Worm (Caenorhabditis elegans) whole organism, L4 larva: ENCODE results near the gene sor-1.

Experiments used
- F37D6.2 ChIP-seq: sonication (generic microtip); optimal IDR thresholded peaks from 2 replicates; lab custom pipeline; 2016; ENCODE audit warnings: mild to moderate bottlenecking, missing genetic modification characterization, missing compliant biosample characterization
- T26A8.4 ChIP-seq: fragments of 200-800 bp; sonication (Bioruptor generic); IDR thresholded peaks from 2 replicates; pipeline ENCODE4 v1.3.6; 2022; ENCODE audit warnings: missing genetic modification characterization, missing compliant biosample characterization
- Y48G9A.11 ChIP-seq: fragments of 200-800 bp; sonication (Bioruptor generic); IDR thresholded peaks from 2 replicates; pipeline ENCODE4 v1.3.6; 2022; ENCODE audit warnings: missing genetic modification reagents, missing genetic modification characterization, missing compliant biosample characterization
- ZK337.2 ChIP-seq: fragments of 200-800 bp; sonication (Bioruptor generic); IDR thresholded peaks from 2 replicates; pipeline ENCODE4 v1.3.6; 2022; ENCODE audit warnings: missing genetic modification reagents, missing genetic modification characterization, missing compliant biosample characterization
- aha-1 ChIP-seq: fragments of 150-350 bp; peaks from one replicate; lab custom pipeline; 2014; ENCODE audit warnings: missing biosample characterization, missing genetic modification characterization
- ceh-20 ChIP-seq: fragments of 200-800 bp; sonication (Bioruptor generic); IDR thresholded peaks from 2 replicates; pipeline ENCODE4 v1.3.6; 2022; ENCODE audit warnings: missing genetic modification reagents, missing genetic modification characterization, missing compliant biosample characterization
- ceh-44 ChIP-seq: fragments of 200-800 bp; sonication (Bioruptor generic); IDR thresholded peaks from 2 replicates; pipeline ENCODE4 v1.3.6; 2022; ENCODE audit warnings: missing genetic modification reagents, missing genetic modification characterization, missing compliant biosample characterization
- ces-1 ChIP-seq: fragments of 150-350 bp; sonication (generic microtip); optimal IDR thresholded peaks from 4 replicates; lab custom pipeline; 2014; ENCODE audit warnings: missing biosample characterization, missing genetic modification reagents, missing genetic modification characterization
- cey-2 ChIP-seq: sonication (generic microtip); optimal IDR thresholded peaks from 3 replicates; lab custom pipeline; 2017; ENCODE audit warnings: missing genetic modification characterization, mild to moderate bottlenecking, missing compliant biosample characterization, antibody characterized with exemption, borderline replicate concordance; ENCODE audit not compliant: insufficient read depth
- daf-12 ChIP-seq: fragments of 150-350 bp; optimal IDR thresholded peaks from 2 replicates; lab custom pipeline; 2014; ENCODE audit warnings: missing biosample characterization, missing genetic modification reagents, missing genetic modification characterization
- daf-8 ChIP-seq: fragments of 200-800 bp; sonication (Bioruptor generic); IDR thresholded peaks from 2 replicates; pipeline ENCODE4 v1.3.6; 2022; ENCODE audit warnings: missing genetic modification characterization, missing compliant biosample characterization
- dmd-6 ChIP-seq: fragments of 200-800 bp; sonication (Bioruptor generic); IDR thresholded peaks from 2 replicates; pipeline ENCODE4 v1.3.6; 2022; ENCODE audit warnings: missing genetic modification reagents, missing genetic modification characterization, missing compliant biosample characterization
- dmd-9 ChIP-seq: fragments of 200-800 bp; sonication (Bioruptor generic); IDR thresholded peaks from 2 replicates; pipeline ENCODE4 v1.3.6; 2022; ENCODE audit warnings: missing genetic modification reagents, missing genetic modification characterization, missing compliant biosample characterization
- dpl-1 ChIP-seq: fragments of 150-350 bp; optimal IDR thresholded peaks from 2 replicates; lab custom pipeline; 2014; ENCODE audit warnings: missing biosample characterization, missing genetic modification reagents, missing genetic modification characterization
- dve-1 ChIP-seq: sonication (generic microtip); optimal IDR thresholded peaks from 2 replicates; lab custom pipeline; 2017; ENCODE audit warnings: antibody characterized with exemption, mild to moderate bottlenecking, missing genetic modification characterization, missing compliant biosample characterization; ENCODE audit not compliant: insufficient read depth
- fkh-10 ChIP-seq: fragments of 150-350 bp; optimal IDR thresholded peaks from 2 replicates; lab custom pipeline; 2014; ENCODE audit warnings: missing biosample characterization, missing genetic modification reagents, missing genetic modification characterization
- hif-1 ChIP-seq, 2 experiments: sonication (generic microtip); optimal IDR thresholded peaks; 2 replicates each; lab custom pipeline; 2016 to 2017; ENCODE audit warnings: missing compliant biosample characterization in 2 of 2, missing genetic modification characterization in 2 of 2, missing genetic modification reagents in 2 of 2, missing genotype in 2 of 2, mild to moderate bottlenecking in 1 of 2
- hlh-11 ChIP-seq: fragments of 200-800 bp; sonication (Bioruptor generic); optimal IDR thresholded peaks from 2 replicates; lab custom pipeline; 2018; ENCODE audit warnings: mild to moderate bottlenecking, missing genetic modification characterization, missing compliant biosample characterization
- hmg-1.1 ChIP-seq: fragments of 200-800 bp; sonication (Bioruptor generic); IDR thresholded peaks from 2 replicates; pipeline ENCODE4 v1.3.6; 2022; ENCODE audit warnings: missing genetic modification reagents, missing genetic modification characterization, missing compliant biosample characterization
- jun-1 ChIP-seq: fragments of 150-350 bp; optimal IDR thresholded peaks from 2 replicates; lab custom pipeline; 2014; ENCODE audit warnings: missing biosample characterization, missing genetic modification reagents, missing genetic modification characterization
- lim-7 ChIP-seq: fragments of 200-800 bp; sonication (Bioruptor generic); IDR thresholded peaks from 2 replicates; pipeline ENCODE4 v1.3.6; 2022; ENCODE audit warnings: missing genetic modification characterization, missing compliant biosample characterization
- lin-13 ChIP-seq: fragments of 150-350 bp; optimal IDR thresholded peaks from 2 replicates; lab custom pipeline; 2014; ENCODE audit warnings: missing biosample characterization, missing genetic modification reagents, missing genetic modification characterization
- lsy-2 ChIP-seq, 2 experiments: fragments of 150-350 bp in 1 of 2; sonication (generic microtip) in 1 of 2; optimal IDR thresholded peaks; 2 replicates each; lab custom pipeline; 2014 to 2017; ENCODE audit warnings: missing biosample characterization in 2 of 2, missing genetic modification characterization in 2 of 2
- mdt-29 ChIP-seq: fragments of 200-800 bp; sonication (Bioruptor generic); IDR thresholded peaks from 2 replicates; pipeline ENCODE4 v1.3.6; 2022; ENCODE audit warnings: missing genetic modification reagents, missing genetic modification characterization, missing compliant biosample characterization
- mep-1 ChIP-seq: fragments of 150-350 bp; sonication (generic microtip); optimal IDR thresholded peaks from 3 replicates; lab custom pipeline; 2014; ENCODE audit warnings: missing biosample characterization, missing genetic modification characterization
- mes-2 ChIP-seq: sonication (generic microtip); optimal IDR thresholded peaks from 2 replicates; lab custom pipeline; 2016; ENCODE audit warnings: missing genotype, mild to moderate bottlenecking, missing genetic modification characterization, missing compliant biosample characterization; ENCODE audit not compliant: poor library complexity, severe bottlenecking
- mxl-3 ChIP-seq: fragments of 200-800 bp; sonication (Bioruptor generic); optimal IDR thresholded peaks from 2 replicates; lab custom pipeline; 2018; ENCODE audit warnings: mild to moderate bottlenecking, missing genetic modification characterization, missing compliant biosample characterization
- nhr-102 ChIP-seq: sonication (generic microtip); optimal IDR thresholded peaks from 2 replicates; lab custom pipeline; 2016; ENCODE audit warnings: mild to moderate bottlenecking, missing genetic modification characterization, moderate library complexity, missing compliant biosample characterization
- nhr-11 ChIP-seq: fragments of 150-350 bp; optimal IDR thresholded peaks from 2 replicates; lab custom pipeline; 2014; ENCODE audit warnings: missing biosample characterization, missing genetic modification characterization
- nhr-237 ChIP-seq: sonication (generic microtip); optimal IDR thresholded peaks from 2 replicates; lab custom pipeline; 2017; ENCODE audit warnings: missing biosample characterization, missing genetic modification characterization
- nhr-28 ChIP-seq: fragments of 150-350 bp; optimal IDR thresholded peaks from 2 replicates; lab custom pipeline; 2014; ENCODE audit warnings: missing biosample characterization, missing genetic modification characterization
- nhr-41 ChIP-seq: fragments of 200-800 bp; sonication (Bioruptor generic); IDR thresholded peaks from 2 replicates; pipeline ENCODE4 v1.3.6; 2022; ENCODE audit warnings: missing genetic modification reagents, missing genetic modification characterization, missing compliant biosample characterization
- nhr-48 ChIP-seq: sonication (generic microtip); optimal IDR thresholded peaks from 2 replicates; lab custom pipeline; 2016; ENCODE audit warnings: mild to moderate bottlenecking, missing genetic modification characterization, missing compliant biosample characterization
- nhr-6 ChIP-seq: fragments of 150-350 bp; optimal IDR thresholded peaks from 2 replicates; lab custom pipeline; 2014; ENCODE audit warnings: missing biosample characterization, missing genetic modification characterization
- rbr-2 ChIP-seq: sonication (generic microtip); optimal IDR thresholded peaks from 2 replicates; lab custom pipeline; 2016; ENCODE audit warnings: missing genotype, missing genetic modification characterization, missing compliant biosample characterization
- spr-1 ChIP-seq: sonication (generic microtip); optimal IDR thresholded peaks from 2 replicates; lab custom pipeline; 2016; ENCODE audit warnings: mild to moderate bottlenecking, missing genetic modification characterization, missing compliant biosample characterization
- tag-97 ChIP-seq: fragments of 200-800 bp; sonication (Bioruptor generic); IDR thresholded peaks from 2 replicates; pipeline ENCODE4 v1.3.6; 2022; ENCODE audit warnings: missing genetic modification characterization, missing compliant biosample characterization
- unc-39 ChIP-seq: sonication (generic microtip); optimal IDR thresholded peaks from 2 replicates; lab custom pipeline; 2017; ENCODE audit warnings: missing biosample characterization, missing genetic modification characterization
- vab-7 ChIP-seq: fragments of 200-800 bp; sonication (Bioruptor generic); IDR thresholded peaks from 2 replicates; pipeline ENCODE4 v1.3.6; 2022; ENCODE audit warnings: missing genetic modification reagents, missing genetic modification characterization, missing compliant biosample characterization

sor-1 gene

ce11 chrIII:8425076-8425475 is 7.1 kb downstream of the sor-1 start (continued):
- TF ChIP-seq rbr-2 (tag; lab: Kevin White, UChicago) (peak; percentile 77), tag-97 (GFP tag; lab: Robert Waterston, UW) (no peak), nhr-237 (tag; lab: Kevin White, UChicago) (no peak), vab-7 (GFP tag; lab: Robert Waterston, UW) (0 out of 2 replicates have a peak, but pooled peaks have one; percentile 22), ceh-44 (no peak), nhr-6 (tag; lab: Kevin White, UChicago) (peak; percentile 40), hmg-1.1 (GFP tag; lab: Robert Waterston, UW) (peak; percentile 71; the same call in 1 of the 2 replicates), hif-1 (tag; optimal IDR thresholded peaks at IDR 0.05; lab: Kevin White, UChicago) (peak in 1 of 2 experiments; percentile 64), ZK337.2 (GFP tag; lab: Robert Waterston, UW) (no peak), fkh-10 (GFP tag; lab: Kevin White, UChicago) (no peak), dmd-9 (GFP tag; lab: Robert Waterston, UW) (no peak), spr-1 (tag; lab: Kevin White, UChicago) (peak; percentile 61), mxl-3 (GFP tag; lab: Kevin White, UChicago) (peak; percentile 69), ceh-20 (GFP tag; lab: Robert Waterston, UW) (0 out of 2 replicates have a peak, but pooled peaks have one; percentile 9), mdt-29 (GFP tag; lab: Robert Waterston, UW) (0 out of 2 replicates have a peak, but pooled peaks have one; percentile 42), nhr-48 (tag; lab: Kevin White, UChicago) (no peak), nhr-41 (GFP tag; lab: Robert Waterston, UW) (0 out of 2 replicates have a peak, but pooled peaks have one; percentile 37), cey-2 (tag; lab: Kevin White, UChicago) (no peak), nhr-102 (peak; percentile 66), daf-12 (tag; lab: Kevin White, UChicago) (no peak), Y48G9A.11 (GFP tag; lab: Robert Waterston, UW) (no peak), nhr-11 (no peak), jun-1 (tag; lab: Kevin White, UChicago) (peak; percentile 72), dpl-1 (peak; percentile 27), aha-1 (peak; percentile 97), unc-39 (tag; lab: Kevin White, UChicago) (no peak), dmd-6 (GFP tag; lab: Robert Waterston, UW) (peak; percentile 68), hlh-11 (tag; lab: Kevin White, UChicago) (peak; percentile 89), F37D6.2 (peak; percentile 30), daf-8 (GFP tag; lab: Robert Waterston, UW) (no peak), nhr-28 (peak; percentile 87), T26A8.4 (GFP tag; lab: Robert Waterston, UW) (peak; percentile 64), lim-7 (peak; percentile 49; the same call in 1 of the 2 replicates)
- TF ChIP-seq, all 104 proteins: peak for 40

- TF ChIP-seq nhr-28 (peak; percentile 30), mes-2 (peak; percentile 12), hlh-11 (tag; lab: Kevin White, UChicago) (peak; percentile 8), mep-1 (tag; lab: Kevin White, UChicago) (peak; percentile 10), lin-13 (GFP tag; lab: Kevin White, UChicago) (no peak), ces-1 (GFP tag; lab: Kevin White, UChicago) (peak; percentile 57), dve-1 (peak; percentile 44), lsy-2 (tag; optimal IDR thresholded peaks at IDR 0.05; lab: Kevin White, UChicago) (peak in 1 of 2 experiments; percentile 52), ceh-20 (GFP tag; lab: Robert Waterston, UW) (no peak)
Observed at ce11 chrIII:8426271-8426670, 8.3 kb downstream of the sor-1 start, which contains the start of gene cec-1. cec-1 (plus strand) TSS chrIII:8426333.
